Worm (Caenorhabditis elegans) whole organism, mixed stage, embryonic: ENCODE results near the gene T20D4.15.

Experiments
- cnd-1 ChIP-seq: fragments of 200-800 bp; sonication (Bioruptor generic); optimal IDR thresholded peaks from 2 replicates; lab custom pipeline; 2018; ENCODE audit warnings: mild to moderate bottlenecking, missing genetic modification characterization, missing compliant biosample characterization
- elt-1 ChIP-seq: sonication (generic microtip); optimal IDR thresholded peaks from 2 replicates; lab custom pipeline; 2017; ENCODE audit warnings: missing genetic modification characterization, mild to moderate bottlenecking, missing compliant biosample characterization, antibody characterized with exemption, moderate library complexity, borderline replicate concordance; ENCODE audit not compliant: insufficient read depth
- nhr-28 ChIP-seq: fragments of 150-350 bp; optimal IDR thresholded peaks from 2 replicates; lab custom pipeline; 2014; ENCODE audit warnings: missing biosample characterization, missing genetic modification characterization
- unc-120 ChIP-seq: sonication (generic microtip); optimal IDR thresholded peaks from 2 replicates; lab custom pipeline; 2017; ENCODE audit warnings: missing genetic modification characterization, missing compliant biosample characterization; ENCODE audit not compliant: poor library complexity, severe bottlenecking
- unc-39 ChIP-seq: fragments of 150-350 bp; optimal IDR thresholded peaks from 2 replicates; lab custom pipeline; 2014; ENCODE audit warnings: missing biosample characterization, missing genetic modification characterization
- unc-62 ChIP-seq: fragments of 150-350 bp; optimal IDR thresholded peaks from 2 replicates; lab custom pipeline; 2014; ENCODE audit warnings: missing biosample characterization, missing genetic modification reagents, missing genetic modification characterization
- ztf-11 ChIP-seq: fragments of 150-350 bp; optimal IDR thresholded peaks from 2 replicates; lab custom pipeline; 2014; ENCODE audit warnings: missing biosample characterization, missing genetic modification characterization

DNA sequence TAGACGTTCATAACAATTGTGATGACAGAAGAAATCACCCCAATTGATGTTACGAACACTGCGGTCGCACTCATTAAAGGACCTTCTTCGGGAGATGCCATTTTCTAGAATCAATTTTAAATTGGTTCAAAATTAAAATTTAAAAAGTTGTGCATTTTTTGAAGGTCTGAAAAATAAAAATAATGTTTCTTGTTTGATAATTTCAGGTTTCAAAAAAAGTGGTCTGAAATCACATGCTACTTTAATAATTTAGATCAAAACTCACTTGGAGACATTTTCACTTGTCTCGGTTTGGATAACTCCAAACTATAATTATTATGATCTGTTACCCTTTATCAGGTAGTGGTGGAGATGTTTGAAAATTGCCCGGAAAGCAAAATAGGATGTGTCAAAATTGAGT is 17.6 kb downstream of the T20D4.15 start, which contains the start of gene srbc-2:
- TF ChIP-seq ztf-11: no peak
- no peak for TF ChIP-seq unc-120 (tag; lab: Kevin White, UChicago)
- TF ChIP-seq unc-62: no peak
- no peak for TF ChIP-seq nhr-28 (tag; lab: Kevin White, UChicago)
- no peak for TF ChIP-seq cnd-1 (tag; lab: Kevin White, UChicago)
- no peak for TF ChIP-seq unc-39
- no peak for TF ChIP-seq elt-1 (tag; lab: Kevin White, UChicago)
